Fruit fly (Drosophila melanogaster) whole organism, wandering third instar larva: ENCODE data around the gene fmt.

ENCODE experiments used
- CrebA ChIP-seq: fragments of 200-800 bp; sonication (Bioruptor generic); optimal IDR thresholded peaks from 2 replicates; lab custom pipeline; 2016; ENCODE audit warnings: missing biosample characterization, mild to moderate bottlenecking, missing genetic modification characterization, borderline replicate concordance
- Dfd ChIP-seq: fragments of >200 bp; optimal IDR thresholded peaks from 2 replicates; lab custom pipeline; 2017; ENCODE audit warnings: missing biosample characterization, missing genetic modification characterization
- HLH106 ChIP-seq: fragments of 200-800 bp; optimal IDR thresholded peaks from 3 replicates; lab custom pipeline; 2019; ENCODE audit warnings: missing biosample characterization, mild to moderate bottlenecking, missing genetic modification characterization, moderate library complexity
- Hr83 ChIP-seq: fragments of 200-300 bp; sonication (Bioruptor generic); optimal IDR thresholded peaks from 2 replicates; lab custom pipeline; 2016; ENCODE audit warnings: missing biosample characterization, mild to moderate bottlenecking, missing genetic modification characterization, moderate library complexity; ENCODE audit not compliant: poor library complexity, severe bottlenecking
- Myc ChIP-seq: fragments of >200 bp; optimal IDR thresholded peaks from 2 replicates; lab custom pipeline; 2017
- foxo ChIP-seq, 2 experiments: fragments of 200-800 bp; sonication (Bioruptor generic); optimal IDR thresholded peaks; 2 replicates in 1 of 2; 3 replicates in 1 of 2; lab custom pipeline; 2016 to 2017; ENCODE audit warnings: missing biosample characterization in 2 of 2, missing genetic modification characterization in 2 of 2

DNA sequence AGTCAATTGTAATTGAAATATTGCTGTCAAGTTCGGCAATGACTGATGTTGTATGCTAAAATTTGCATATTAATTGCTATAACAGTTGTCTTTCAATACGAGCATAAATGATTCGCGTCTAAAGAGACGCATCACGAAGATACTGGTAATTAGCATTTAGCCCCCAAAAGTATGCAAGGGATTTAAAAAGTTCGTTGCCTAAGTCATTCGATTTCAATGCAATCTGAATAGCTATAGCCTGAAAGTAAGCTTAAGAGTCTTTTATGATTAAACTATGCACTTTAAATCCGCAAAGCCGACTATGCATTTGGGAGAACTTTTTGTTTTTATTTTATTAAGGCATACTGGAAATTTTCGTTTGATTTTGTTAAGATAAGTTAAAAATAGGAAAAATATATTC is 44.1 kb downstream of the fmt start:
- peak; percentile 74 for TF ChIP-seq Myc (lab: Kevin White, UChicago)
- no peak for TF ChIP-seq Dfd (GFP tag; lab: Kevin White, UChicago)
- TF ChIP-seq CrebA (GFP tag; lab: Kevin White, UChicago): no peak
- TF ChIP-seq foxo (GFP tag; optimal IDR thresholded peaks at IDR 0.05; lab: Kevin White, UChicago): no peak
- no peak for TF ChIP-seq HLH106 (tag; lab: Kevin White, UChicago)
- no peak for TF ChIP-seq Hr83 (GFP tag; lab: Kevin White, UChicago)
